Fruit fly (Drosophila melanogaster): Measurements from ENCODE around the gene CG11816.

DNA sequence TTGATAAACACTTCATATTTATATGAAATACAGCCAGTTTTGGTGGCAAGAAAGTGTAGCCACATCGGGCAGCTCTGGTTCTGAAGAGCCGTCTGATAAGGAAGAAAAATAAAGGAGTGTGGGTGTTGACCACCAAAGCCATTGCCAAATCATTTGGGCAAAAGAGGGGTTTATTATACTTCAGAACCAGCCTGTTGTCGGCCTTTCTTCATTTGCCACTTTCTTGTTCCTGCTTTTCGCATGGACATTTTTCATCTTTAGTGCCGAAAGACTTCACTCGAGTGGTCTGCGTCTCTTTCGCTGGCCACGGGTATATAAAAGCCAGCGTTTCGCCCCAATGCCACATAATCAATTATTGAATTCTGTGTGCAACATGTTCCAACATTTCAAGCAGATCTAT, 21.5 kb downstream of the CG11816 start, which contains the start of gene CG15756:
- TF ChIP-seq CG14655 (GFP tag; optimal IDR thresholded peaks at IDR 0.05) (no peak), CG15710 (tag; optimal IDR thresholded peaks at IDR 0.05) (no peak)

Measured in whole organism, pupa.